Worm (Caenorhabditis elegans) whole organism, L4 larva: ENCODE data around the gene itr-1.

Experiments
- D1046.2 ChIP-seq: fragments of 200-800 bp; sonication (Bioruptor generic); IDR thresholded peaks from 2 replicates; pipeline ENCODE4 v1.3.6; 2022; ENCODE audit warnings: missing genetic modification characterization, missing compliant biosample characterization
- F10B5.3 ChIP-seq: sonication (generic microtip); optimal IDR thresholded peaks from 2 replicates; lab custom pipeline; 2016; ENCODE audit warnings: mild to moderate bottlenecking, missing genetic modification characterization, missing compliant biosample characterization
- T20F7.1 ChIP-seq: fragments of 200-800 bp; sonication (Bioruptor generic); optimal IDR thresholded peaks from 2 replicates; lab custom pipeline; 2018; ENCODE audit warnings: mild to moderate bottlenecking, missing genetic modification characterization, missing compliant biosample characterization
- Y48G9A.11 ChIP-seq: fragments of 200-800 bp; sonication (Bioruptor generic); IDR thresholded peaks from 2 replicates; pipeline ENCODE4 v1.3.6; 2022; ENCODE audit warnings: missing genetic modification reagents, missing genetic modification characterization, missing compliant biosample characterization
- Y5F2A.4 ChIP-seq: fragments of 200-800 bp; sonication (Bioruptor generic); optimal IDR thresholded peaks from 2 replicates; lab custom pipeline; 2018; ENCODE audit warnings: mild to moderate bottlenecking, missing genetic modification characterization, missing compliant biosample characterization
- Y75B8A.6 ChIP-seq: fragments of 200-800 bp; sonication (Bioruptor generic); IDR thresholded peaks from 2 replicates; pipeline ENCODE4 v1.3.6; 2022; ENCODE audit warnings: missing genetic modification reagents, missing genetic modification characterization, missing compliant biosample characterization
- ZK337.2 ChIP-seq: fragments of 200-800 bp; sonication (Bioruptor generic); IDR thresholded peaks from 2 replicates; pipeline ENCODE4 v1.3.6; 2022; ENCODE audit warnings: missing genetic modification reagents, missing genetic modification characterization, missing compliant biosample characterization
- ceh-20 ChIP-seq: fragments of 200-800 bp; sonication (Bioruptor generic); IDR thresholded peaks from 2 replicates; pipeline ENCODE4 v1.3.6; 2022; ENCODE audit warnings: missing genetic modification reagents, missing genetic modification characterization, missing compliant biosample characterization
- ceh-32 ChIP-seq: sonication (generic microtip); optimal IDR thresholded peaks from 2 replicates; lab custom pipeline; 2016; ENCODE audit warnings: mild to moderate bottlenecking, missing genetic modification characterization, missing compliant biosample characterization; ENCODE audit not compliant: poor library complexity
- ceh-82 ChIP-seq: sonication (generic microtip); optimal IDR thresholded peaks from 2 replicates; lab custom pipeline; 2017; ENCODE audit warnings: missing biosample characterization, missing genetic modification characterization
- ctbp-1 ChIP-seq: fragments of 200-800 bp; sonication (Bioruptor generic); IDR thresholded peaks from 2 replicates; pipeline ENCODE4 v1.3.6; 2022; ENCODE audit warnings: missing genetic modification reagents, missing genetic modification characterization, missing compliant biosample characterization
- daf-12 ChIP-seq: fragments of 150-350 bp; optimal IDR thresholded peaks from 2 replicates; lab custom pipeline; 2014; ENCODE audit warnings: missing biosample characterization, missing genetic modification reagents, missing genetic modification characterization
- daf-16 ChIP-seq, 3 experiments: sonication (generic microtip); optimal IDR thresholded peaks; 2 replicates each; lab custom pipeline; 2016 to 2017; ENCODE audit warnings: missing genetic modification characterization in 3 of 3, missing genetic modification reagents in 3 of 3, mild to moderate bottlenecking in 2 of 3, missing compliant biosample characterization in 2 of 3, missing biosample characterization in 1 of 3, moderate library complexity in 1 of 3
- dmd-8 ChIP-seq: fragments of 200-800 bp; sonication (Bioruptor generic); IDR thresholded peaks from 2 replicates; pipeline ENCODE4 v1.3.6; 2022; ENCODE audit warnings: missing genetic modification characterization, missing compliant biosample characterization
- dpl-1 ChIP-seq: fragments of 150-350 bp; optimal IDR thresholded peaks from 2 replicates; lab custom pipeline; 2014; ENCODE audit warnings: missing biosample characterization, missing genetic modification reagents, missing genetic modification characterization
- duxl-1 ChIP-seq: sonication (generic microtip); optimal IDR thresholded peaks from 2 replicates; lab custom pipeline; 2016; ENCODE audit warnings: mild to moderate bottlenecking, missing genetic modification characterization, moderate library complexity, missing compliant biosample characterization; ENCODE audit not compliant: poor library complexity
- dve-1 ChIP-seq: sonication (generic microtip); optimal IDR thresholded peaks from 2 replicates; lab custom pipeline; 2017; ENCODE audit warnings: antibody characterized with exemption, mild to moderate bottlenecking, missing genetic modification characterization, missing compliant biosample characterization; ENCODE audit not compliant: insufficient read depth
- fkh-10 ChIP-seq: fragments of 150-350 bp; optimal IDR thresholded peaks from 2 replicates; lab custom pipeline; 2014; ENCODE audit warnings: missing biosample characterization, missing genetic modification reagents, missing genetic modification characterization
- hlh-30 ChIP-seq: sonication (generic microtip); optimal IDR thresholded peaks from 2 replicates; lab custom pipeline; 2017; ENCODE audit warnings: antibody characterized with exemption, mild to moderate bottlenecking, missing genetic modification characterization, missing compliant biosample characterization; ENCODE audit not compliant: insufficient read depth
- hmg-1.1 ChIP-seq: fragments of 200-800 bp; sonication (Bioruptor generic); IDR thresholded peaks from 2 replicates; pipeline ENCODE4 v1.3.6; 2022; ENCODE audit warnings: missing genetic modification reagents, missing genetic modification characterization, missing compliant biosample characterization
- jun-1 ChIP-seq: fragments of 150-350 bp; optimal IDR thresholded peaks from 2 replicates; lab custom pipeline; 2014; ENCODE audit warnings: missing biosample characterization, missing genetic modification reagents, missing genetic modification characterization
- lin-13 ChIP-seq: fragments of 150-350 bp; optimal IDR thresholded peaks from 2 replicates; lab custom pipeline; 2014; ENCODE audit warnings: missing biosample characterization, missing genetic modification reagents, missing genetic modification characterization
- lin-29 ChIP-seq: fragments of 200-800 bp; sonication (Bioruptor generic); IDR thresholded peaks from 2 replicates; pipeline ENCODE4 v1.3.6; 2022; ENCODE audit warnings: missing genetic modification reagents, missing genetic modification characterization, missing compliant biosample characterization
- lin-38 ChIP-seq: fragments of 200-800 bp; sonication (Bioruptor generic); IDR thresholded peaks from 2 replicates; pipeline ENCODE4 v1.3.6; 2022; ENCODE audit warnings: missing genetic modification reagents, missing genetic modification characterization, missing compliant biosample characterization
- lin-39 ChIP-seq: fragments of 150-350 bp; optimal IDR thresholded peaks from 2 replicates; lab custom pipeline; 2014; ENCODE audit warnings: missing biosample characterization, missing genetic modification reagents, missing genetic modification characterization
- lsy-2 ChIP-seq, 2 experiments: fragments of 150-350 bp in 1 of 2; sonication (generic microtip) in 1 of 2; optimal IDR thresholded peaks; 2 replicates each; lab custom pipeline; 2014 to 2017; ENCODE audit warnings: missing biosample characterization in 2 of 2, missing genetic modification characterization in 2 of 2
- madf-5 ChIP-seq, 2 experiments: fragments of 200-800 bp; sonication (Bioruptor generic); IDR thresholded peaks; 2 replicates each; pipeline ENCODE4 v1.3.6; 2022; ENCODE audit warnings: missing compliant biosample characterization in 2 of 2, missing genetic modification characterization in 2 of 2
- madf-9 ChIP-seq: fragments of 200-800 bp; sonication (Bioruptor generic); conservative IDR thresholded peaks from 2 replicates; pipeline ENCODE4 v1.3.6; 2022; ENCODE audit warnings: missing genetic modification reagents, missing genetic modification characterization, missing compliant biosample characterization
- mep-1 ChIP-seq: fragments of 150-350 bp; sonication (generic microtip); optimal IDR thresholded peaks from 3 replicates; lab custom pipeline; 2014; ENCODE audit warnings: missing biosample characterization, missing genetic modification characterization
- mxl-3 ChIP-seq: fragments of 200-800 bp; sonication (Bioruptor generic); optimal IDR thresholded peaks from 2 replicates; lab custom pipeline; 2018; ENCODE audit warnings: mild to moderate bottlenecking, missing genetic modification characterization, missing compliant biosample characterization
- nhr-102 ChIP-seq: sonication (generic microtip); optimal IDR thresholded peaks from 2 replicates; lab custom pipeline; 2016; ENCODE audit warnings: mild to moderate bottlenecking, missing genetic modification characterization, moderate library complexity, missing compliant biosample characterization
- nhr-11 ChIP-seq: fragments of 150-350 bp; optimal IDR thresholded peaks from 2 replicates; lab custom pipeline; 2014; ENCODE audit warnings: missing biosample characterization, missing genetic modification characterization
- nhr-111 ChIP-seq: fragments of 200-800 bp; sonication (Bioruptor generic); optimal IDR thresholded peaks from 2 replicates; lab custom pipeline; 2018; ENCODE audit warnings: mild to moderate bottlenecking, missing genetic modification characterization, missing compliant biosample characterization
- nhr-237 ChIP-seq: sonication (generic microtip); optimal IDR thresholded peaks from 2 replicates; lab custom pipeline; 2017; ENCODE audit warnings: missing biosample characterization, missing genetic modification characterization
- nhr-25 ChIP-seq: sonication (generic microtip); optimal IDR thresholded peaks from 2 replicates; lab custom pipeline; 2017; ENCODE audit warnings: missing genetic modification characterization, mild to moderate bottlenecking, missing compliant biosample characterization, antibody characterized with exemption, moderate library complexity, borderline replicate concordance; ENCODE audit not compliant: insufficient read depth
- nhr-28 ChIP-seq: fragments of 150-350 bp; optimal IDR thresholded peaks from 2 replicates; lab custom pipeline; 2014; ENCODE audit warnings: missing biosample characterization, missing genetic modification characterization
- nhr-42 ChIP-seq: fragments of 200-800 bp; sonication (Bioruptor generic); IDR thresholded peaks from 2 replicates; pipeline ENCODE4 v1.3.6; 2022; ENCODE audit warnings: missing genetic modification characterization, missing compliant biosample characterization
- nhr-48 ChIP-seq: sonication (generic microtip); optimal IDR thresholded peaks from 2 replicates; lab custom pipeline; 2016; ENCODE audit warnings: mild to moderate bottlenecking, missing genetic modification characterization, missing compliant biosample characterization
- nhr-6 ChIP-seq: fragments of 150-350 bp; optimal IDR thresholded peaks from 2 replicates; lab custom pipeline; 2014; ENCODE audit warnings: missing biosample characterization, missing genetic modification characterization
- pha-4 ChIP-seq, 2 experiments: fragments of 150-350 bp in 1 of 2; fragments of 200-800 bp in 1 of 2; sonication (Bioruptor generic) in 1 of 2; IDR thresholded peaks in 1 of 2; optimal IDR thresholded peaks in 1 of 2; 2 replicates each; pipeline versions ENCODE4 v1.3.6 to Lab custom; 2014 to 2022; ENCODE audit warnings: missing genetic modification characterization in 2 of 2, missing genetic modification reagents in 2 of 2, missing biosample characterization in 1 of 2, missing compliant biosample characterization in 1 of 2
- sdz-12 ChIP-seq: fragments of 200-800 bp; sonication (Bioruptor generic); optimal IDR thresholded peaks from 2 replicates; lab custom pipeline; 2018; ENCODE audit warnings: mild to moderate bottlenecking, missing genetic modification characterization, missing compliant biosample characterization
- skn-1 ChIP-seq: fragments of 150-350 bp; optimal IDR thresholded peaks from 2 replicates; lab custom pipeline; 2014; ENCODE audit warnings: missing biosample characterization, missing genetic modification characterization
- snpc-1.2 ChIP-seq: fragments of 200-800 bp; sonication (Bioruptor generic); IDR thresholded peaks from 2 replicates; pipeline ENCODE4 v1.3.6; 2022; ENCODE audit warnings: missing genetic modification reagents, missing genetic modification characterization, missing compliant biosample characterization
- spr-1 ChIP-seq: sonication (generic microtip); optimal IDR thresholded peaks from 2 replicates; lab custom pipeline; 2016; ENCODE audit warnings: mild to moderate bottlenecking, missing genetic modification characterization, missing compliant biosample characterization
- unc-39 ChIP-seq: sonication (generic microtip); optimal IDR thresholded peaks from 2 replicates; lab custom pipeline; 2017; ENCODE audit warnings: missing biosample characterization, missing genetic modification characterization
- vab-7 ChIP-seq: fragments of 200-800 bp; sonication (Bioruptor generic); IDR thresholded peaks from 2 replicates; pipeline ENCODE4 v1.3.6; 2022; ENCODE audit warnings: missing genetic modification reagents, missing genetic modification characterization, missing compliant biosample characterization
- zag-1 ChIP-seq: fragments of 150-350 bp; optimal IDR thresholded peaks from 2 replicates; lab custom pipeline; 2014; ENCODE audit warnings: missing biosample characterization, missing genetic modification characterization
- zfp-2 ChIP-seq: sonication (generic microtip); optimal IDR thresholded peaks from 2 replicates; lab custom pipeline; 2016; ENCODE audit warnings: mild to moderate bottlenecking, missing genetic modification characterization, missing compliant biosample characterization
- zip-11 ChIP-seq: fragments of 200-800 bp; sonication (Bioruptor generic); IDR thresholded peaks from 2 replicates; pipeline ENCODE4 v1.3.6; 2022; ENCODE audit warnings: missing genetic modification characterization, missing compliant biosample characterization
- ztf-11 ChIP-seq: fragments of 150-350 bp; optimal IDR thresholded peaks from 2 replicates; lab custom pipeline; 2014; ENCODE audit warnings: missing biosample characterization, missing genetic modification characterization

Gene itr-1

DNA sequence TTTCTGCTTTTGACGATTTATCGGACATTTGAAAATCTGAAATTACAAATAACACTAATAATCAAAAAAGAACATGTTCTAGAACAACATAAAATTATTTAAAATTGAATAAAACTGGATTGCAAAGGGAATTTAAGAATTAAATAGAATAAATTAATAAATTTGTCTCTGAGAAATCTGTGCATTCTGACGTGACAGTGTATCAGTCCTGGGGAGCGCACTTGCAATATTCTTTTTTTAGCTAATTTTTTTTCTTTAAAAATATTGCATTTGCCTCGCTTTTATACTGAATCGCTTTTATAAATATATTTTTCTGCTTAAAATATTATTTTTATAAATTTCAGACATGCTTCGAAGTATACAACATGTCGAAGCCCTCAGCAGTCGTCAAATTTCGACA lies 34.7 kb downstream of the itr-1 start, which contains the start of the genes mrpl-1, emc-6 and mrps-24 (continued):
- TF ChIP-seq madf-5 (GFP tag; IDR thresholded peaks at IDR 0.05; lab: Robert Waterston, UW) (no peak), zag-1 (tag; lab: Kevin White, UChicago) (no peak), dpl-1 (GFP tag; lab: Kevin White, UChicago) (peak; percentile 73), dmd-8 (GFP tag; lab: Robert Waterston, UW) (no peak), F10B5.3 (tag; lab: Kevin White, UChicago) (no peak), zip-11 (no peak), lin-13 (GFP tag; lab: Kevin White, UChicago) (no peak), nhr-28 (peak; percentile 24), nhr-25 (tag; lab: Kevin White, UChicago) (no peak), unc-39 (tag; lab: Kevin White, UChicago) (no peak), hmg-1.1 (GFP tag; lab: Robert Waterston, UW) (no peak), ctbp-1 (GFP tag; lab: Robert Waterston, UW) (no peak), sdz-12 (GFP tag; lab: Kevin White, UChicago) (no peak), spr-1 (tag; lab: Kevin White, UChicago) (no peak), ceh-20 (GFP tag; lab: Robert Waterston, UW) (no peak), snpc-1.2 (GFP tag; lab: Robert Waterston, UW) (0 out of 2 replicates have a peak, but pooled peaks have one; percentile 25), T20F7.1 (peak; percentile 78), ceh-82 (tag; lab: Kevin White, UChicago) (no peak), vab-7 (no peak), dve-1 (tag; lab: Kevin White, UChicago) (peak; percentile 44), ztf-11 (tag; lab: Kevin White, UChicago) (no peak), fkh-10 (GFP tag; lab: Kevin White, UChicago) (no peak), nhr-102 (tag; lab: Kevin White, UChicago) (peak; percentile 37), nhr-42 (GFP tag; lab: Robert Waterston, UW) (no peak), pha-4 (GFP tag; IDR thresholded peaks at IDR 0.05; lab: Robert Waterston, UW) (no peak), pha-4 (tag; optimal IDR thresholded peaks at IDR 0.05; lab: Kevin White, UChicago) (peak; percentile 53), jun-1 (tag; lab: Kevin White, UChicago) (no peak), lin-38 (peak; percentile 97), mxl-3 (GFP tag; lab: Kevin White, UChicago) (no peak), hlh-30 (tag; lab: Kevin White, UChicago) (peak; percentile 24), nhr-111 (GFP tag; lab: Kevin White, UChicago) (no peak), mep-1 (tag; lab: Kevin White, UChicago) (peak; percentile 69), Y5F2A.4 (GFP tag; lab: Kevin White, UChicago) (no peak), daf-16 (GFP tag; optimal IDR thresholded peaks at IDR 0.05; lab: Kevin White, UChicago) (no peak), daf-16 (tag; optimal IDR thresholded peaks at IDR 0.05; lab: Kevin White, UChicago) (peak; percentile 34), lin-39 (tag; lab: Kevin White, UChicago) (no peak), nhr-48 (peak; percentile 23), daf-12 (tag; lab: Kevin White, UChicago) (no peak), ceh-32 (tag; lab: Kevin White, UChicago) (no peak), nhr-6 (tag; lab: Kevin White, UChicago) (no peak), D1046.2 (GFP tag; lab: Robert Waterston, UW) (no peak), lin-29 (GFP tag; lab: Robert Waterston, UW) (no peak), Y48G9A.11 (no peak), skn-1 (no peak), Y75B8A.6 (GFP tag; lab: Robert Waterston, UW) (no peak), ZK337.2 (GFP tag; lab: Robert Waterston, UW) (no peak), nhr-11 (tag; lab: Kevin White, UChicago) (no peak), duxl-1 (tag; lab: Kevin White, UChicago) (no peak), zfp-2 (no peak), madf-9 (GFP tag; lab: Robert Waterston, UW) (no peak), lsy-2 (tag; optimal IDR thresholded peaks at IDR 0.05; lab: Kevin White, UChicago) (peak in 1 of 2 experiments; percentile 84), nhr-237 (no peak)
